Worm (Caenorhabditis elegans) whole organism, L4/young adult: ENCODE results near the gene srh-100.

Experiments
- W03F9.2 ChIP-seq: fragments of 150-350 bp; optimal IDR thresholded peaks from 2 replicates; lab custom pipeline; 2014; ENCODE audit warnings: missing biosample characterization, missing genetic modification characterization
- dao-5 ChIP-seq: sonication (generic microtip); optimal IDR thresholded peaks from 2 replicates; lab custom pipeline; 2016; ENCODE audit warnings: missing genotype, missing genetic modification characterization, moderate library complexity, missing compliant biosample characterization
- him-1 ChIP-seq: sonication (generic microtip); optimal IDR thresholded peaks from 2 replicates; lab custom pipeline; 2016; ENCODE audit warnings: missing genotype, missing genetic modification reagents, missing genetic modification characterization, missing compliant biosample characterization

DNA sequence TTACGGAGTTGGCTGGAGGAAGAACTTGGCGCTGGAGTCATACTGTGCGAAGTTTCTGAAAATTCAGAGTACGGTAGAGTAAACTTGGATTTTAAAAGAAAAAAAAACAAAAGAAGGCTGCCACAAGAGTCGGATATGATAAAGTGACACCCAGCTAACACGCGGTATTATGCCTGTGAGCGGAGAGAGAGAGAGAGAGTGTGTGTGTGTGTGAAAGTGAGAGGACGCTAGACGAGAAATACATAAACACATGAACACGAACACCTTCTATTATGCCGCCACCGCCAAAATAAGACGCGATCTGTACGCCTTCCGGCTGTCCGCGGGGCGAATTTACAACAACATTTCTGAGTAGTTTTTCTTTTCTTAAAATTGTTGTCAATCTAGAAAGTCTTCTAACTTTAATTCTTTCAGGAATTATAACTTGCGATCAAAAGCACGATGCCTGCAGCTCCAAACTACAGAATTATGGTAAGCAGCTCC is 22.4 kb upstream of the srh-100 start, which contains the start of gene F12E12.6:
- TF ChIP-seq dao-5 (tag; lab: Kevin White, UChicago) (no peak), W03F9.2 (tag; lab: Kevin White, UChicago) (no peak), him-1 (tag; lab: Kevin White, UChicago) (no peak)
